Worm (Caenorhabditis elegans) whole organism, L1 larva: ENCODE data around the gene C07B5.2.
A peak's percentile ranks its signal among the peaks of the same experiment; 100 is the strongest.

ENCODE experiments used
- C04F5.9 ChIP-seq: sonication (generic microtip); optimal IDR thresholded peaks from 2 replicates; lab custom pipeline; 2016; ENCODE audit warnings: missing genetic modification characterization, missing compliant biosample characterization
- C16A3.4 ChIP-seq: fragments of 150-350 bp; optimal IDR thresholded peaks from 2 replicates; lab custom pipeline; 2014; ENCODE audit warnings: missing biosample characterization, missing genetic modification characterization
- C34B4.2 ChIP-seq: sonication (generic microtip); optimal IDR thresholded peaks from 2 replicates; lab custom pipeline; 2017; ENCODE audit warnings: mild to moderate bottlenecking, missing genetic modification characterization, missing compliant biosample characterization
- aly-2 ChIP-seq: fragments of 150-350 bp; optimal IDR thresholded peaks from 2 replicates; lab custom pipeline; 2014; ENCODE audit warnings: missing biosample characterization, missing genetic modification characterization
- ceh-63 ChIP-seq: fragments of 200-800 bp; sonication (Bioruptor generic); optimal IDR thresholded peaks from 2 replicates; lab custom pipeline; 2018; ENCODE audit warnings: mild to moderate bottlenecking, missing genetic modification characterization, missing compliant biosample characterization
- ceh-8 ChIP-seq: fragments of 200-800 bp; sonication (Bioruptor generic); optimal IDR thresholded peaks from 2 replicates; lab custom pipeline; 2018; ENCODE audit warnings: mild to moderate bottlenecking, missing genetic modification characterization, moderate library complexity, missing compliant biosample characterization
- ceh-82 ChIP-seq, 3 experiments: fragments of 150-350 bp in 1 of 3; sonication (generic microtip) in 2 of 3; optimal IDR thresholded peaks; 2 replicates each; lab custom pipeline; 2014 to 2017; ENCODE audit warnings: missing biosample characterization in 3 of 3, missing genetic modification characterization in 3 of 3
- ceh-88 ChIP-seq: fragments of 200-800 bp; sonication (Bioruptor generic); IDR thresholded peaks from 2 replicates; pipeline ENCODE4 v1.3.6; 2022; ENCODE audit warnings: missing genetic modification characterization, missing compliant biosample characterization
- ceh-90 ChIP-seq: sonication (generic microtip); optimal IDR thresholded peaks from 2 replicates; lab custom pipeline; 2016; ENCODE audit warnings: missing genetic modification characterization, missing compliant biosample characterization
- dpl-1 ChIP-seq, 3 experiments: fragments of 150-350 bp in 2 of 3; sonication (generic microtip) in 1 of 3; optimal IDR thresholded peaks; 2 replicates each; lab custom pipeline; 2014 to 2017; ENCODE audit warnings: missing biosample characterization in 3 of 3, missing genetic modification characterization in 3 of 3, missing genetic modification reagents in 3 of 3
- efl-1 ChIP-seq, 4 experiments: fragments of 150-350 bp; optimal IDR thresholded peaks in 3 of 4; peaks in 1 of 4; 1 replicate in 1 of 4; 2 replicates in 3 of 4; lab custom pipeline; 2014; ENCODE audit warnings: missing biosample characterization in 2 of 4, missing genetic modification characterization in 2 of 4, missing genetic modification reagents in 2 of 4
- efl-3 ChIP-seq: fragments of 200-800 bp; sonication (Bioruptor generic); optimal IDR thresholded peaks from 2 replicates; lab custom pipeline; 2018; ENCODE audit warnings: mild to moderate bottlenecking, missing genetic modification characterization, missing compliant biosample characterization
- egl-27 ChIP-seq, 2 experiments: fragments of 150-350 bp in 1 of 2; sonication (generic microtip); optimal IDR thresholded peaks; 3 replicates each; lab custom pipeline; 2017 to 2018; ENCODE audit warnings: missing biosample characterization in 2 of 2, missing genetic modification characterization in 2 of 2, missing genetic modification reagents in 2 of 2
- ets-5 ChIP-seq: fragments of 200-800 bp; sonication (Bioruptor generic); IDR thresholded peaks from 2 replicates; pipeline ENCODE4 v1.3.6; 2022; ENCODE audit warnings: missing genetic modification characterization, missing compliant biosample characterization
- fkh-4 ChIP-seq: sonication (generic microtip); optimal IDR thresholded peaks from 2 replicates; lab custom pipeline; 2016; ENCODE audit warnings: missing compliant biosample characterization, missing genetic modification characterization, borderline replicate concordance
- grh-1 ChIP-seq: fragments of 200-800 bp; sonication (Bioruptor generic); IDR thresholded peaks from 2 replicates; pipeline ENCODE4 v1.3.6; 2022; ENCODE audit warnings: missing genetic modification reagents, missing genetic modification characterization, missing compliant biosample characterization
- hlh-4 ChIP-seq: sonication (generic microtip); optimal IDR thresholded peaks from 2 replicates; lab custom pipeline; 2016; ENCODE audit warnings: mild to moderate bottlenecking, missing genetic modification characterization, missing compliant biosample characterization
- hpl-2 ChIP-seq: fragments of 150-350 bp; optimal IDR thresholded peaks from 2 replicates; lab custom pipeline; 2014; ENCODE audit warnings: missing biosample characterization, missing genetic modification reagents, missing genetic modification characterization
- irx-1 ChIP-seq: sonication (generic microtip); optimal IDR thresholded peaks from 2 replicates; lab custom pipeline; 2016; ENCODE audit warnings: missing genetic modification characterization, missing compliant biosample characterization
- isw-1 ChIP-seq: fragments of 200-800 bp; sonication (Bioruptor generic); IDR thresholded peaks from 2 replicates; pipeline ENCODE4 v1.3.6; 2022; ENCODE audit warnings: missing genetic modification characterization, missing compliant biosample characterization
- jun-1 ChIP-seq: fragments of 150-350 bp; optimal IDR thresholded peaks from 2 replicates; lab custom pipeline; 2014; ENCODE audit warnings: missing biosample characterization, missing genetic modification reagents, missing genetic modification characterization
- lin-14 ChIP-seq: fragments of 200-800 bp; sonication (Bioruptor generic); optimal IDR thresholded peaks from 2 replicates; lab custom pipeline; 2018; ENCODE audit warnings: mild to moderate bottlenecking, missing genetic modification characterization, moderate library complexity, missing compliant biosample characterization
- lin-35 ChIP-seq, 2 experiments: fragments of 150-350 bp; optimal IDR thresholded peaks; 2 replicates each; lab custom pipeline; 2014; ENCODE audit warnings: missing biosample characterization in 2 of 2, missing genetic modification characterization in 2 of 2, missing genetic modification reagents in 2 of 2
- lin-39 ChIP-seq: fragments of 150-350 bp; optimal IDR thresholded peaks from 2 replicates; lab custom pipeline; 2014; ENCODE audit warnings: missing biosample characterization, missing genetic modification reagents, missing genetic modification characterization
- lsy-2 ChIP-seq, 2 experiments: fragments of 150-350 bp; optimal IDR thresholded peaks; 2 replicates each; lab custom pipeline; 2014; ENCODE audit warnings: missing biosample characterization in 2 of 2, missing genetic modification characterization in 2 of 2
- mab-9 ChIP-seq: fragments of 200-800 bp; sonication (Bioruptor generic); IDR thresholded peaks from 2 replicates; pipeline ENCODE4 v1.3.6; 2022; ENCODE audit warnings: missing genetic modification reagents, missing genetic modification characterization, missing compliant biosample characterization
- mdl-1 ChIP-seq, 2 experiments: fragments of 150-350 bp; optimal IDR thresholded peaks; 2 replicates each; lab custom pipeline; 2014 to 2017; ENCODE audit warnings: missing biosample characterization in 2 of 2, missing genetic modification characterization in 2 of 2, inconsistent platforms in 1 of 2
- mep-1 ChIP-seq: fragments of 150-350 bp; optimal IDR thresholded peaks from 2 replicates; lab custom pipeline; 2014; ENCODE audit warnings: missing biosample characterization, missing genetic modification characterization
- nhr-237 ChIP-seq: fragments of 150-350 bp; optimal IDR thresholded peaks from 2 replicates; lab custom pipeline; 2014; ENCODE audit warnings: missing biosample characterization, missing genetic modification characterization
- nhr-28 ChIP-seq: fragments of 150-350 bp; optimal IDR thresholded peaks from 2 replicates; lab custom pipeline; 2014; ENCODE audit warnings: missing biosample characterization, missing genetic modification characterization
- nhr-47 ChIP-seq: sonication (generic microtip); optimal IDR thresholded peaks from 2 replicates; lab custom pipeline; 2016; ENCODE audit warnings: mild to moderate bottlenecking, missing genetic modification characterization, moderate library complexity, missing compliant biosample characterization
- nhr-71 ChIP-seq: sonication (generic microtip); optimal IDR thresholded peaks from 2 replicates; lab custom pipeline; 2016; ENCODE audit warnings: mild to moderate bottlenecking, missing genetic modification characterization, moderate library complexity, missing compliant biosample characterization
- nhr-77 ChIP-seq: fragments of 150-350 bp; optimal IDR thresholded peaks from 2 replicates; lab custom pipeline; 2014; ENCODE audit warnings: missing biosample characterization, missing genetic modification characterization
- nhr-85 ChIP-seq: sonication (generic microtip); peaks from one replicate; lab custom pipeline; 2016; ENCODE audit warnings: missing genetic modification characterization, inconsistent platforms, missing compliant biosample characterization
- pax-3 ChIP-seq: fragments of 200-800 bp; sonication (Bioruptor generic); optimal IDR thresholded peaks from 2 replicates; lab custom pipeline; 2018; ENCODE audit warnings: mild to moderate bottlenecking, missing genetic modification characterization, moderate library complexity, missing compliant biosample characterization
- snu-23 ChIP-seq: sonication (generic microtip); optimal IDR thresholded peaks from 2 replicates; lab custom pipeline; 2016; ENCODE audit warnings: missing genetic modification characterization, missing compliant biosample characterization
- sox-4 ChIP-seq: sonication (generic microtip); optimal IDR thresholded peaks from 2 replicates; lab custom pipeline; 2016; ENCODE audit warnings: missing genetic modification characterization, missing compliant biosample characterization
- sup-37 ChIP-seq: fragments of 200-800 bp; sonication (Bioruptor generic); optimal IDR thresholded peaks from 2 replicates; lab custom pipeline; 2018; ENCODE audit warnings: mild to moderate bottlenecking, missing genetic modification characterization, missing compliant biosample characterization
- tlp-1 ChIP-seq: fragments of 150-350 bp; optimal IDR thresholded peaks from 2 replicates; lab custom pipeline; 2014; ENCODE audit warnings: missing biosample characterization, missing genetic modification characterization
- unc-130 ChIP-seq: fragments of 150-350 bp; optimal IDR thresholded peaks from 2 replicates; lab custom pipeline; 2017; ENCODE audit warnings: missing biosample characterization, missing genetic modification characterization, inconsistent platforms
- unc-30 ChIP-seq: sonication (generic microtip); optimal IDR thresholded peaks from 2 replicates; lab custom pipeline; 2017; ENCODE audit warnings: missing biosample characterization, missing genetic modification characterization
- unc-62 ChIP-seq: fragments of 150-350 bp; optimal IDR thresholded peaks from 2 replicates; lab custom pipeline; 2014; ENCODE audit warnings: missing biosample characterization, missing genetic modification reagents, missing genetic modification characterization
- unc-98 ChIP-seq: fragments of 200-800 bp; sonication (Bioruptor generic); IDR thresholded peaks from 2 replicates; pipeline ENCODE4 v1.3.6; 2022; ENCODE audit warnings: missing genetic modification characterization, missing compliant biosample characterization
- vab-15 ChIP-seq: sonication (generic microtip); optimal IDR thresholded peaks from 2 replicates; lab custom pipeline; 2017; ENCODE audit warnings: missing genotype, mild to moderate bottlenecking, missing genetic modification characterization, missing compliant biosample characterization
- xbp-1 ChIP-seq: sonication (generic microtip); optimal IDR thresholded peaks from 2 replicates; lab custom pipeline; 2016; ENCODE audit warnings: missing genetic modification characterization, missing compliant biosample characterization
- zag-1 ChIP-seq: fragments of 150-350 bp; optimal IDR thresholded peaks from 2 replicates; lab custom pipeline; 2014; ENCODE audit warnings: missing biosample characterization, missing genetic modification characterization
- ztf-11 ChIP-seq, 2 experiments: sonication (generic microtip); optimal IDR thresholded peaks; 2 replicates each; lab custom pipeline; 2016 to 2017; ENCODE audit warnings: missing genetic modification characterization in 2 of 2, missing biosample characterization in 1 of 2, missing compliant biosample characterization in 1 of 2
- ztf-4 ChIP-seq: fragments of 150-350 bp; optimal IDR thresholded peaks from 2 replicates; lab custom pipeline; 2014; ENCODE audit warnings: missing biosample characterization, missing genetic modification characterization

Gene C07B5.2

ce11 chrX:9551112-9551511, 34.1 kb upstream of the C07B5.2 start (continued):
- TF ChIP-seq mdl-1 (tag; optimal IDR thresholded peaks at IDR 0.05; lab: Kevin White, UChicago) (peak in 1 of 2 experiments; percentile 59), fkh-4 (tag; lab: Kevin White, UChicago) (no peak), hlh-4 (tag; lab: Kevin White, UChicago) (no peak), lsy-2 (tag; optimal IDR thresholded peaks at IDR 0.05; lab: Kevin White, UChicago) (peak in 1 of 2 experiments; percentile 30), tlp-1 (tag; lab: Kevin White, UChicago) (no peak), ztf-11 (tag; optimal IDR thresholded peaks at IDR 0.05; lab: Kevin White, UChicago) (no peak), jun-1 (tag; lab: Kevin White, UChicago) (peak; percentile 34), unc-62 (GFP tag; lab: Kevin White, UChicago) (no peak), ceh-90 (tag; lab: Kevin White, UChicago) (no peak), lin-39 (no peak), egl-27 (tag; optimal IDR thresholded peaks at IDR 0.05; lab: Kevin White, UChicago) (no peak), C16A3.4 (peak; percentile 37), pax-3 (tag; lab: Kevin White, UChicago) (no peak), mab-9 (GFP tag; lab: Robert Waterston, UW) (peak; percentile 29; the same call in 1 of the 2 replicates), nhr-47 (tag; lab: Kevin White, UChicago) (peak; percentile 33), ztf-4 (peak; percentile 18), nhr-85 (tag; lab: Kevin White, UChicago) (peak; percentile 91), zag-1 (tag; lab: Kevin White, UChicago) (no peak), vab-15 (no peak), nhr-71 (tag; lab: Kevin White, UChicago) (peak; percentile 66), hpl-2 (GFP tag; lab: Kevin White, UChicago) (no peak), C34B4.2 (no peak), grh-1 (no peak), sup-37 (GFP tag; lab: Kevin White, UChicago) (no peak), sox-4 (tag; lab: Kevin White, UChicago) (no peak), snu-23 (GFP tag; lab: Kevin White, UChicago) (peak; percentile 66), ceh-63 (no peak), C04F5.9 (tag; lab: Kevin White, UChicago) (no peak), ets-5 (GFP tag; lab: Robert Waterston, UW) (no peak), ceh-82 (tag; optimal IDR thresholded peaks at IDR 0.05; lab: Kevin White, UChicago) (peak in 1 of 3 experiments; percentile 39), nhr-77 (no peak)

ce11 chrX:9550519-9550918, 33.5 kb upstream of the C07B5.2 start:
- peak; percentile 6 for TF ChIP-seq mep-1 (tag; lab: Kevin White, UChicago)
- TF ChIP-seq unc-98 = no peak
- no peak for TF ChIP-seq ceh-88 (GFP tag; lab: Robert Waterston, UW)
- TF ChIP-seq, all 84 proteins: peak for 1

ce11 chrX:9549657-9550369, 32.8 kb upstream of the C07B5.2 start:
- TF ChIP-seq efl-1 (optimal IDR thresholded peaks at IDR 0.05; lab: Kevin White, UChicago) (no peak), efl-1 (GFP tag; optimal IDR thresholded peaks at IDR 0.05 in 1 of 2; lab: Kevin White, UChicago) (peak in 1 of 2 experiments; percentile 45), fkh-4 (tag; lab: Kevin White, UChicago) (no peak), lin-35 (GFP tag; optimal IDR thresholded peaks at IDR 0.05; lab: Kevin White, UChicago) (no peak), irx-1 (tag; lab: Kevin White, UChicago) (no peak), unc-130 (no peak), isw-1 (GFP tag; lab: Robert Waterston, UW) (no peak), nhr-85 (tag; lab: Kevin White, UChicago) (peak; percentile 72), dpl-1 (GFP tag; optimal IDR thresholded peaks at IDR 0.05; lab: Kevin White, UChicago) (no peak), efl-3 (GFP tag; lab: Kevin White, UChicago) (no peak), C16A3.4 (no peak), ceh-8 (GFP tag; lab: Kevin White, UChicago) (no peak), mep-1 (tag; lab: Kevin White, UChicago) (no peak), lsy-2 (tag; optimal IDR thresholded peaks at IDR 0.05; lab: Kevin White, UChicago) (peak in 1 of 2 experiments; percentile 14), nhr-47 (tag; lab: Kevin White, UChicago) (no peak), aly-2 (no peak), nhr-28 (tag; lab: Kevin White, UChicago) (no peak), zag-1 (tag; lab: Kevin White, UChicago) (no peak), jun-1 (tag; lab: Kevin White, UChicago) (no peak), lin-14 (GFP tag; lab: Kevin White, UChicago) (peak; percentile 20), xbp-1 (tag; lab: Kevin White, UChicago) (no peak), sup-37 (GFP tag; lab: Kevin White, UChicago) (no peak), unc-30 (tag; lab: Kevin White, UChicago) (no peak), nhr-237 (tag; lab: Kevin White, UChicago) (no peak), vab-15 (no peak)
